Worm (Caenorhabditis elegans): ENCODE results near the gene C06H5.8.

DNA sequence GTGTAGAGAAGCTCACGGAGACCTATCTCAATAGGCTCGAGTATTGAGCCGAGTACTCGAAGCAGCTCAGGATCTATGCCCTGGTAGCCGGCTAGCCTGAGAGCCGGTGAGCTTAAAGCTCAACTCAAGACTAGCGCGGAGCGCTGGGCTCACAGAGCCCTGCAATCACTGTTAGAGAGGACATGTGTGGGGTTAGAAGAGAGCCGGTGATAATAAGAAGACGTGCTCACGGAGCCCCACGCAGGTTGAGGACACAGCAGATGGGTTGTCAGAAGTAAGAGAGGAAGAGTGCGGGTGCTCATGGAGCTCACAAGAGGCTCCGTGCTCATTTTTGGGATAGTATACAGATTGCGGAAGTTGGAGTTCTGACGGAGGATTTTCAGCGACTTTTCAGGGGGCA, 33.5 kb downstream of the C06H5.8 start:
- TF ChIP-seq him-1 (tag; optimal IDR thresholded peaks at IDR 0.05) (no peak), dao-5 (tag; optimal IDR thresholded peaks at IDR 0.05) (no peak)
